Worm (Caenorhabditis elegans) whole organism, young adult: Measurements from ENCODE around the gene col-10.

ENCODE experiments used
- Y56A3A.18 ChIP-seq: fragments of 200-800 bp; sonication (Bioruptor generic); IDR thresholded peaks from 2 replicates; pipeline ENCODE4 v1.3.6; 2022; ENCODE audit warnings: missing genetic modification reagents, missing genetic modification characterization, missing compliant biosample characterization
- ceh-27 ChIP-seq: fragments of 200-800 bp; sonication (Bioruptor generic); optimal IDR thresholded peaks from 2 replicates; lab custom pipeline; 2018; ENCODE audit warnings: mild to moderate bottlenecking, missing genetic modification characterization, moderate library complexity, missing compliant biosample characterization
- die-1 ChIP-seq: sonication (generic microtip); optimal IDR thresholded peaks from 2 replicates; lab custom pipeline; 2016; ENCODE audit warnings: missing genotype, mild to moderate bottlenecking, missing genetic modification characterization, missing compliant biosample characterization
- fkh-3 ChIP-seq: sonication (generic microtip); optimal IDR thresholded peaks from 2 replicates; lab custom pipeline; 2016; ENCODE audit warnings: mild to moderate bottlenecking, missing genetic modification characterization, missing compliant biosample characterization
- madf-3 ChIP-seq: fragments of 200-800 bp; sonication (Bioruptor generic); IDR thresholded peaks from 2 replicates; pipeline ENCODE4 v1.3.6; 2022; ENCODE audit warnings: missing genetic modification reagents, missing genetic modification characterization, missing compliant biosample characterization
- nhr-120 ChIP-seq: fragments of 200-800 bp; sonication (Bioruptor generic); IDR thresholded peaks from 2 replicates; pipeline ENCODE4 v1.3.6; 2022; ENCODE audit warnings: missing genetic modification characterization, missing compliant biosample characterization
- ztf-18 ChIP-seq: sonication (generic microtip); optimal IDR thresholded peaks from 2 replicates; lab custom pipeline; 2016; ENCODE audit warnings: missing genotype, mild to moderate bottlenecking, missing genetic modification characterization, missing compliant biosample characterization

ce11 chrV:9125345-9125744 is 39.8 kb downstream of the col-10 start, which contains the start of gene F21C10.5:
- TF ChIP-seq ztf-18 (tag; lab: Kevin White, UChicago): no peak
- no peak for TF ChIP-seq nhr-120
- no peak for TF ChIP-seq Y56A3A.18 (GFP tag; lab: Robert Waterston, UW)
- no peak for TF ChIP-seq fkh-3 (tag; lab: Kevin White, UChicago)
- TF ChIP-seq madf-3 (GFP tag; lab: Robert Waterston, UW): no peak
- no peak for TF ChIP-seq ceh-27 (GFP tag; lab: Kevin White, UChicago)
- TF ChIP-seq die-1 (tag; lab: Kevin White, UChicago): no peak
